Worm (Caenorhabditis elegans): ENCODE results near the gene slc-36.5.

DNA sequence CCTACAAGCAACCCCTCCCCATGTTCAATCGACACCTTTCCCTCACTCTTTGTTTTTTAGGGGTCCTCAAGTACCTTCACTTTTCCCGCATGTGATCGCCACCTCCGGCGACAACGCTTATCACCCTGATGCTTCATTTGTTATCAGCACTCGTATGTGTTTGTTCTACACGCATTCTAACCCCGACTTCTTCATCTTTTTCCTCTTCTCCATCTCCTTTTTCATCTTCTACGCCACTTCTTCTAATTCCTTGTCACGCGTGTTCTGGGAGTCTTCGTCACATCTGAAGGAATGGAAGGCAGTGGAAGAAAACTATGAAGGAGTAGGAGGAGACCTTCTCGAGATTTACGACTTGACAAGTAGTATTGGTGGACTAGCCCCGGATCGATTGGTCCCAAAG, 46.8 kb downstream of the slc-36.5 start:
- TF ChIP-seq nhr-237 (tag; optimal IDR thresholded peaks at IDR 0.05) (no peak), crh-2 (tag; optimal IDR thresholded peaks at IDR 0.05) (no peak), Y55F3AM.14 (GFP tag; optimal IDR thresholded peaks at IDR 0.05) (no peak), nhr-12 (tag; optimal IDR thresholded peaks at IDR 0.05) (no peak), lsy-2 (tag; optimal IDR thresholded peaks at IDR 0.05) (no peak), mbf-1 (tag; optimal IDR thresholded peaks at IDR 0.05) (no peak), ama-1 (optimal IDR thresholded peaks at IDR 0.05) (no peak), ztf-4 (tag; optimal IDR thresholded peaks at IDR 0.05) (no peak)

Measured in whole organism, L2 larva.